Fruit fly (Drosophila melanogaster): ENCODE data around the gene Mp.

Mp gene

DNA sequence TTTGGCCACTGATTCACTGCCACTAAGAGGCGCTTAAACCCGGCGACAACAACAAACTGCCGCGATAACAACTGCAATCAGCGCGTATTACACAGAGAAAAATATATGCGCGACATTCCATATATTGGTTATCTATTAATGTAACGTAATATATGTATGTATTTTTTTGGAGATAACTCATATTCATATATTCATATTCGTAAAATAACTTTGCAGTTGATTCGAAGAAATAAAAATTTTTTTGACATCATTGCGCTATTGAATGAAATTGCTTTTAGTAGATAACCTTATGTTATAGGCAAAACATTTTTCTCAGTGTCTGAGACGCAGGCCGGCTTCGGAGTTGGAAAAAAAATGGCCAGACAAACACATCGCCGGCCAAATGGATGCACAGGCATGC lies 1.7 kb upstream of the Mp start (continued):
- TF ChIP-seq vvl (GFP tag; IDR thresholded peaks at IDR 0.05): peak; percentile 14; the same call in 1 of the 2 replicates
- TF ChIP-seq dysf (GFP tag; IDR thresholded peaks at IDR 0.05): peak; percentile 45; the same call in 2 of the 3 replicates
- TF ChIP-seq NfI (GFP tag; optimal IDR thresholded peaks at IDR 0.05): no peak
- no peak for TF ChIP-seq chinmo (GFP tag; IDR thresholded peaks at IDR 0.05; ENCODE audit: partially characterized antibody)
- TF ChIP-seq CG2202 (tag; optimal IDR thresholded peaks at IDR 0.05): no peak
- no peak for TF ChIP-seq gro (GFP tag; optimal IDR thresholded peaks at IDR 0.05)
- TF ChIP-seq Ada2b (GFP tag; IDR thresholded peaks at IDR 0.05): 0 out of 2 replicates have a peak, but pooled peaks have one; percentile 12
- no peak for TF ChIP-seq CrebB (tag; optimal IDR thresholded peaks at IDR 0.05)
- no peak for TF ChIP-seq CG18599 (GFP tag; optimal IDR thresholded peaks at IDR 0.05)
- no peak for TF ChIP-seq psq (GFP tag; optimal IDR thresholded peaks at IDR 0.05)
- TF ChIP-seq Meics (GFP tag; optimal IDR thresholded peaks at IDR 0.05): peak; percentile 35
- no peak for TF ChIP-seq gsb (GFP tag; IDR thresholded peaks at IDR 0.05)
- no peak for TF ChIP-seq CG10543 (GFP tag; optimal IDR thresholded peaks at IDR 0.05)
- peak; percentile 44; the same call in 1 of the 3 replicates for TF ChIP-seq CG11695 (GFP tag; IDR thresholded peaks at IDR 0.05)
- TF ChIP-seq lmd (GFP tag; IDR thresholded peaks at IDR 0.05): peak; percentile 8; the same call in 1 of the 2 replicates
- no peak for TF ChIP-seq Bdp1 (GFP tag; optimal IDR thresholded peaks at IDR 0.05)
- no peak for TF ChIP-seq aop (GFP tag; IDR thresholded peaks at IDR 0.05)
- TF ChIP-seq ato (GFP tag; IDR thresholded peaks at IDR 0.05; ENCODE audit: partially characterized antibody): no peak
- TF ChIP-seq HHEX (GFP tag; optimal IDR thresholded peaks at IDR 0.05): no peak
- peak; percentile 38 for TF ChIP-seq fd96Cb (tag; optimal IDR thresholded peaks at IDR 0.05)
- no peak for TF ChIP-seq dimm (GFP tag; IDR thresholded peaks at IDR 0.05)
- TF ChIP-seq Deaf1 (tag; optimal IDR thresholded peaks at IDR 0.05): no peak
- TF ChIP-seq CG3407 (GFP tag; optimal IDR thresholded peaks at IDR 0.05): no peak
- TF ChIP-seq CG10366 (GFP tag; IDR thresholded peaks at IDR 0.05): no peak
- no peak for TF ChIP-seq CG12769 (tag; optimal IDR thresholded peaks at IDR 0.05)
- TF ChIP-seq inv (GFP tag; IDR thresholded peaks at IDR 0.05; ENCODE audit: partially characterized antibody): no peak
- no peak for TF ChIP-seq CG4617 (GFP tag; optimal IDR thresholded peaks at IDR 0.05; ENCODE audit: borderline replicate concordance)
- TF ChIP-seq run (tag; optimal IDR thresholded peaks at IDR 0.05): no peak
- TF ChIP-seq CG6254 (GFP tag; optimal IDR thresholded peaks at IDR 0.05): no peak
- no peak for TF ChIP-seq az2 (GFP tag; optimal IDR thresholded peaks at IDR 0.05)
- no peak for TF ChIP-seq gcm2 (GFP tag; optimal IDR thresholded peaks at IDR 0.05)
- no peak for TF ChIP-seq HmgZ (tag; optimal IDR thresholded peaks at IDR 0.05)
- no peak for TF ChIP-seq CG9609 (GFP tag; optimal IDR thresholded peaks at IDR 0.05)
- TF ChIP-seq Gsc (GFP tag; IDR thresholded peaks at IDR 0.05): no peak
- TF ChIP-seq CG13287 (GFP tag; IDR thresholded peaks at IDR 0.05; ENCODE audit: partially characterized antibody): no peak
- TF ChIP-seq wor (GFP tag; IDR thresholded peaks at IDR 0.05): no peak
- no peak for TF ChIP-seq CG30431 (GFP tag; optimal IDR thresholded peaks at IDR 0.05)
- no peak for TF ChIP-seq Lpt (GFP tag; optimal IDR thresholded peaks at IDR 0.05)
- no peak for TF ChIP-seq lola (GFP tag; optimal IDR thresholded peaks at IDR 0.05)
- peak; percentile 30; the same call in 1 of the 2 replicates for TF ChIP-seq seq (GFP tag; IDR thresholded peaks at IDR 0.05)
- TF ChIP-seq NFAT (GFP tag; IDR thresholded peaks at IDR 0.05): no peak
- no peak for TF ChIP-seq Pdp1 (GFP tag; optimal IDR thresholded peaks at IDR 0.05)
- TF ChIP-seq pan (optimal IDR thresholded peaks at IDR 0.05): no peak
- TF ChIP-seq pan (GFP tag; optimal IDR thresholded peaks at IDR 0.05 in 1 of 2, IDR thresholded peaks at IDR 0.05 in 1 of 2): no peak
- 0 out of 2 replicates have a peak, but pooled peaks have one; percentile 29 for TF ChIP-seq HLH3B (GFP tag; IDR thresholded peaks at IDR 0.05)
- no peak for TF ChIP-seq H2.0 (GFP tag; IDR thresholded peaks at IDR 0.05)
- TF ChIP-seq Nf-YB (GFP tag; optimal IDR thresholded peaks at IDR 0.05): no peak
- no peak for TF ChIP-seq ab (GFP tag; optimal IDR thresholded peaks at IDR 0.05)
- no peak for TF ChIP-seq Usf (GFP tag; optimal IDR thresholded peaks at IDR 0.05)
- TF ChIP-seq ara (GFP tag; IDR thresholded peaks at IDR 0.05): no peak
- TF ChIP-seq salm (tag; optimal IDR thresholded peaks at IDR 0.05): no peak
- no peak for TF ChIP-seq Nf-YA (GFP tag; IDR thresholded peaks at IDR 0.05)
